Fruit fly (Drosophila melanogaster) whole organism, embryonic: ENCODE results near the gene Snm1.

Experiments used
- CG10654 ChIP-seq: fragments of 200-800 bp; sonication (Bioruptor generic); optimal IDR thresholded peaks from 2 replicates; lab custom pipeline; 2016; ENCODE audit warnings: missing biosample characterization, missing genetic modification characterization
- CG17186 ChIP-seq: fragments of 200-800 bp; sonication (Bioruptor generic); optimal IDR thresholded peaks from 3 replicates; lab custom pipeline; 2017; ENCODE audit warnings: missing biosample characterization, missing genetic modification reagents, missing genetic modification characterization
- CG6854 ChIP-seq: fragments of 200-800 bp; sonication (Bioruptor generic); optimal IDR thresholded peaks from 3 replicates; lab custom pipeline; 2017; ENCODE audit warnings: missing biosample characterization, mild to moderate bottlenecking, missing genetic modification characterization
- CrebB ChIP-seq: fragments of 200-800 bp; sonication (Bioruptor generic); optimal IDR thresholded peaks from 3 replicates; lab custom pipeline; 2018; ENCODE audit warnings: missing biosample characterization, mild to moderate bottlenecking, missing genetic modification characterization
- Dll ChIP-seq: fragments of 200-800 bp; sonication (Bioruptor generic); IDR thresholded peaks from 4 replicates; pipeline ENCODE4 v1.3.6; 2022; ENCODE audit warnings: missing biosample characterization, missing genetic modification characterization; ENCODE audit not compliant: partially characterized antibody
- mam ChIP-seq: fragments of 200-800 bp; sonication (Bioruptor generic); optimal IDR thresholded peaks from 3 replicates; lab custom pipeline; 2016; ENCODE audit warnings: missing biosample characterization, missing genetic modification characterization
- org-1 ChIP-seq: fragments of 200-800 bp; sonication (Bioruptor generic); optimal IDR thresholded peaks from 2 replicates; lab custom pipeline; 2017; ENCODE audit warnings: missing biosample characterization, missing genetic modification characterization

DNA sequence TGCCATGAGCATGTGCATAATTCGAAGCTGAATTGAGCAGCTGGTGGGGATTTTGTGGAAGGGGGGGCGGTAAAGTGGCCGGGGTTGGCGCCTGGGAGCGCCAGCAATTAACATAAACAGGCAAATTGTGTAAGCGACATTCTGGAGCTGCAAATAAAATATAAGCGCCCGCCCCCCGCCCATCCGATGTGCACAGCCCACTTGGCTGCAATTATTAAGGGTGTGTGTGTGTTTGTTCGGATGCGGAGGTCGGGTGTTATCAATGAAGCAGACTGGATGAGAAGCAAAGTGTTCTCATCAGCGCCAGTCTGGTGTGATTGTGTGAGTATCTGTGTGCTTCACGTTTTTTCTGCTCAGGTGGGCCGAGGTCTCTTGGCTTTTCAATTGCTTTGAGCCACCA lies 35.1 kb upstream of the Snm1 start:
- no peak for TF ChIP-seq org-1 (GFP tag; lab: Kevin White, UChicago)
- no peak for TF ChIP-seq CrebB (tag; lab: Kevin White, UChicago)
- TF ChIP-seq CG17186 (GFP tag; lab: Kevin White, UChicago), result no peak
- no peak for TF ChIP-seq CG10654 (GFP tag; lab: Kevin White, UChicago)
- no peak for TF ChIP-seq Dll
- TF ChIP-seq mam (GFP tag; lab: Kevin White, UChicago), result no peak
- no peak for TF ChIP-seq CG6854 (GFP tag; lab: Kevin White, UChicago)
